Worm (Caenorhabditis elegans) whole organism, midembryonic: ENCODE data around the gene tag-115.

Experiments used
- flt-1 ChIP-seq: fragments of 200-800 bp; sonication (Bioruptor generic); IDR thresholded peaks from 2 replicates; pipeline ENCODE4 v1.3.6; 2022; ENCODE audit warnings: missing genetic modification characterization, missing compliant biosample characterization
- klf-2 ChIP-seq: fragments of 200-800 bp; sonication (Bioruptor generic); conservative IDR thresholded peaks from 2 replicates; pipeline ENCODE4 v1.3.6; 2022; ENCODE audit warnings: missing genetic modification reagents, missing genetic modification characterization, missing compliant biosample characterization
- med-1 ChIP-seq: sonication (generic microtip); optimal IDR thresholded peaks from 2 replicates; lab custom pipeline; 2017; ENCODE audit warnings: missing genetic modification characterization, mild to moderate bottlenecking, missing compliant biosample characterization, antibody characterized with exemption, missing genetic modification reagents; ENCODE audit not compliant: insufficient read depth

DNA sequence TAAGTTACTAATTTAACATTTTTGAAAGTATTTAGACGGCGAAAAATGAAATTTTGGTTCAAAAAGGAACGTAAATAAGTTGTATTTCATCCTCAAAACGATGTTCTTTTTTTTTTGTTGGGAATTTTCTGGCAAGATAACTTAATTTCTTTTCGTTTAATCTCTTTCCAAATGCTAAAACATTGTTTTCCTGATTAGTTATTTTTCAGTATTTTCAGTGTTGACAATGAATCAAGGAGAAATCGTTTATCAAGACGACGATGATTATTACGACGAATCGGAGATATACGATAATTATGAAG lies 1.6 kb upstream of the tag-115 start, which contains the start of gene lin-54:
- TF ChIP-seq flt-1: no peak
- no peak for TF ChIP-seq klf-2
- no peak for TF ChIP-seq med-1 (GFP tag; lab: Kevin White, UChicago)
